Worm (Caenorhabditis elegans): ENCODE results near the gene mdt-15.

ce11 chrIII:5841676-5842075 lies 8.1 kb upstream of the mdt-15 start:
- TF ChIP-seq pha-4 (tag; optimal IDR thresholded peaks at IDR 0.05) (no peak), sem-2 (GFP tag; optimal IDR thresholded peaks at IDR 0.05) (no peak), flh-1 (GFP tag; optimal IDR thresholded peaks at IDR 0.05) (no peak), lin-32 (GFP tag; optimal IDR thresholded peaks at IDR 0.05) (no peak), sptf-1 (tag; optimal IDR thresholded peaks at IDR 0.05) (no peak), snpc-4 (tag; optimal IDR thresholded peaks at IDR 0.05) (no peak), ces-1 (GFP tag; optimal IDR thresholded peaks at IDR 0.05) (no peak), unc-62 (GFP tag; optimal IDR thresholded peaks at IDR 0.05) (no peak), nhr-12 (tag; optimal IDR thresholded peaks at IDR 0.05) (no peak), ztf-11 (tag; optimal IDR thresholded peaks at IDR 0.05) (no peak), nhr-2 (tag; optimal IDR thresholded peaks at IDR 0.05) (no peak), unc-39 (tag; optimal IDR thresholded peaks at IDR 0.05) (no peak), elt-3 (tag; optimal IDR thresholded peaks at IDR 0.05) (no peak)
